Worm (Caenorhabditis elegans) whole organism, midembryonic: ENCODE data around the gene ZK185.1.

Source experiments
- T22C8.4 ChIP-seq: fragments of 200-800 bp; sonication (Bioruptor generic); IDR thresholded peaks from 2 replicates; pipeline ENCODE4 v1.3.6; 2022; ENCODE audit warnings: missing genetic modification characterization, missing compliant biosample characterization
- cog-1 ChIP-seq: sonication (generic microtip); optimal IDR thresholded peaks from 2 replicates; lab custom pipeline; 2016; ENCODE audit warnings: missing genetic modification characterization, missing compliant biosample characterization
- flt-1 ChIP-seq: fragments of 200-800 bp; sonication (Bioruptor generic); IDR thresholded peaks from 2 replicates; pipeline ENCODE4 v1.3.6; 2022; ENCODE audit warnings: missing genetic modification characterization, missing compliant biosample characterization
- klf-2 ChIP-seq: fragments of 200-800 bp; sonication (Bioruptor generic); conservative IDR thresholded peaks from 2 replicates; pipeline ENCODE4 v1.3.6; 2022; ENCODE audit warnings: missing genetic modification reagents, missing genetic modification characterization, missing compliant biosample characterization
- med-1 ChIP-seq: sonication (generic microtip); optimal IDR thresholded peaks from 2 replicates; lab custom pipeline; 2017; ENCODE audit warnings: missing genetic modification characterization, mild to moderate bottlenecking, missing compliant biosample characterization, antibody characterized with exemption, missing genetic modification reagents; ENCODE audit not compliant: insufficient read depth
- ref-1 ChIP-seq: fragments of 200-800 bp; sonication (Bioruptor generic); conservative IDR thresholded peaks from 2 replicates; pipeline ENCODE4 v1.3.6; 2022; ENCODE audit warnings: missing genetic modification reagents, missing genetic modification characterization, missing compliant biosample characterization
- tab-1 ChIP-seq: fragments of 200-800 bp; sonication (Bioruptor generic); IDR thresholded peaks from 2 replicates; pipeline ENCODE4 v1.3.6; 2022; ENCODE audit warnings: missing genetic modification characterization, missing compliant biosample characterization
- ztf-23 ChIP-seq: fragments of 200-800 bp; sonication (Bioruptor generic); IDR thresholded peaks from 2 replicates; pipeline ENCODE4 v1.3.6; 2022; ENCODE audit warnings: missing genetic modification reagents, missing genetic modification characterization, missing compliant biosample characterization
- ztf-29 ChIP-seq: fragments of 200-800 bp; sonication (Bioruptor generic); IDR thresholded peaks from 2 replicates; pipeline ENCODE4 v1.3.6; 2022; ENCODE audit warnings: missing genetic modification reagents, missing genetic modification characterization, missing compliant biosample characterization

ZK185.1 gene

ce11 chrIV:4548253-4548652 is at the start of gene ZK185.1:
Gene ZK185.1 (plus strand): TSS chrIV:4548553.
- TF ChIP-seq T22C8.4 (no peak), tab-1 (GFP tag; lab: Robert Waterston, UW) (no peak), ztf-23 (no peak), cog-1 (no peak)

DNA sequence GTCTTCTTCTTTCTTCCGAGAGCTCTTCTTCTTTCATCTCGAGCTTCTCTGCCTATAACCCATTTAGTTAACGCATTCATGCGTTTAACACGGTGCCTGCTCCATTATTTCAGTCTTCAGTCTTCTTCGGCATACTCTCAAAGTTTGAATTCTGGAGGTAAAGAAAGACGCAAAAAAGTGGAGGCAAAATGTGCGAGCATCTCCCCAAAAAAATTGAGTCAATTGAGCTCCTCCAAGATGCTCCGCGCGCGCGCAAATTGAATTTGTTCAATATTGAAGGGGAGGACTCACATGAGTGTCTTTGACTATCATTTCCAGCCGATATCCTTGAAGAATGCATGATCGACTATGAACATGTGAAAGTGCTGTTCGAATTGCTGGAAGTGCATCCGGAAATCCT is 43.3 kb upstream of the ZK185.1 start:
- TF ChIP-seq klf-2 (GFP tag; lab: Robert Waterston, UW) (no peak), ref-1 (GFP tag; lab: Robert Waterston, UW) (no peak), ztf-23 (no peak), T22C8.4 (no peak), ztf-29 (GFP tag; lab: Robert Waterston, UW) (no peak), cog-1 (no peak), tab-1 (GFP tag; lab: Robert Waterston, UW) (no peak), med-1 (GFP tag; lab: Kevin White, UChicago) (no peak), flt-1 (GFP tag; lab: Robert Waterston, UW) (no peak)

DNA sequence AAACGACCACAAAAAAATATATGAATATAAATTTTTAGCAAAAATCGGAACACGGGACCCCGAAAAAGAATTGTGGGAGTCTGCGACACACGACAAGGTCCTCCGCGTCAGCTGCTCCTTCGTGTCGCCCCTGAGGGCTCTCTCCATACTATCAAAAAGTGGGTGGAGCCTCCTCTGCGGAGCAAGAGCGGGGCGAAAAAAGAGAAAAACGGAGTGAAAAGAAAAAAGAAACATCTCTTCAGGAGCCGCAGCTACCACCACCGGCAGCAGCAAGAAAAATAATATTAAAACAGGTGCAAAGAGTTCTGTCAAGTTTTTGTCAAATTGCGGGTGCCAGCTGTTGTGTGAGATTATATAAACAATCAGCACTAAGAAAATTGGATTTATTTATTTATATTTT is 41.7 kb upstream of the ZK185.1 start, which contains the start of gene gbb-2:
gbb-2 (minus strand) TSS at position 112 of the 400 bp plus-strand sequence.
- no peak for TF ChIP-seq flt-1 (GFP tag; lab: Robert Waterston, UW)
- no peak for TF ChIP-seq med-1 (GFP tag; lab: Kevin White, UChicago)
- TF ChIP-seq cog-1, result no peak
- TF ChIP-seq T22C8.4, result no peak
- TF ChIP-seq klf-2 (GFP tag; lab: Robert Waterston, UW), result no peak

- TF ChIP-seq flt-1 (GFP tag; lab: Robert Waterston, UW) (no peak), med-1 (GFP tag; lab: Kevin White, UChicago) (no peak), T22C8.4 (no peak), ref-1 (GFP tag; lab: Robert Waterston, UW) (no peak), ztf-23 (no peak), cog-1 (no peak), klf-2 (GFP tag; lab: Robert Waterston, UW) (no peak), ztf-29 (GFP tag; lab: Robert Waterston, UW) (no peak), tab-1 (GFP tag; lab: Robert Waterston, UW) (no peak)
Observed at ce11 chrIV:4511259-4511890, 37.0 kb upstream of the ZK185.1 start, which contains the start of the genes rfth-1 and ZK180.8. Gene rfth-1 (minus strand): TSS chrIV:4511309. Gene ZK180.8 (minus strand): TSS chrIV:4511724.

ce11 chrIV:4513269-4513819 is 35.0 kb upstream of the ZK185.1 start, which contains the start of gene sar-1:
Gene sar-1 (minus strand): TSS chrIV:4513319.
- TF ChIP-seq ztf-23, result 0 out of 2 replicates have a peak, but pooled peaks have one; percentile 28
- no peak for TF ChIP-seq klf-2 (GFP tag; lab: Robert Waterston, UW)
- peak; percentile 75; the same call in 1 of the 2 replicates for TF ChIP-seq ztf-29 (GFP tag; lab: Robert Waterston, UW)
- TF ChIP-seq cog-1, result peak; percentile 12
- TF ChIP-seq med-1 (GFP tag; lab: Kevin White, UChicago), result peak; percentile 3
- no peak for TF ChIP-seq T22C8.4
- TF ChIP-seq ref-1 (GFP tag; lab: Robert Waterston, UW), result no peak
- TF ChIP-seq tab-1 (GFP tag; lab: Robert Waterston, UW), result no peak; the same call in 1 of the 2 replicates
- TF ChIP-seq flt-1 (GFP tag; lab: Robert Waterston, UW), result 0 out of 2 replicates have a peak, but pooled peaks have one; percentile 22

ce11 chrIV:4516478-4516877 is 31.9 kb upstream of the ZK185.1 start:
- TF ChIP-seq cog-1 (no peak), flt-1 (GFP tag; lab: Robert Waterston, UW) (no peak), med-1 (GFP tag; lab: Kevin White, UChicago) (no peak), klf-2 (GFP tag; lab: Robert Waterston, UW) (no peak), tab-1 (GFP tag; lab: Robert Waterston, UW) (no peak), T22C8.4 (no peak), ztf-29 (GFP tag; lab: Robert Waterston, UW) (no peak), ref-1 (GFP tag; lab: Robert Waterston, UW) (no peak), ztf-23 (no peak)

DNA sequence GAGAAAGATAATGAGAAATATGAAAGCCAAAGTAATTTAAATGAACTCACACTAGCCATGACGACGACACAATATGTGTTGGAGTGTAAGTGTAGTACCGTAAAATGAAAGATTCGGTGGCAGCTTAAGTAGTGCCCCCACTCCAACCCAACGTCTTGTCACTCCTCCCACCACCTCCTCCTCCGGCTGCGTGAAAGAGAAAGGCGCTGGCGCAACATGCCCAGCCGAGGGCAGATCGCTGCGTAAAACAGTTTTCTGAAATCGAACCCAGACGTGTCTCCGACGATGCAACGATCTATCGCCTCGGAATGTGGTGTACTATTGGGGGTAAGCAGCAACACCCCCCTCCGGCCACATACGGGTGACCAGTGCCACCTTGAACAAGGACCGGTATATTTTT is 31.3 kb upstream of the ZK185.1 start, which contains the start of gene ZK180.5:
ZK180.5 (minus strand) TSS at position 101 of the 400 bp plus-strand sequence.
- TF ChIP-seq flt-1 (GFP tag; lab: Robert Waterston, UW), result no peak
- no peak for TF ChIP-seq ztf-29 (GFP tag; lab: Robert Waterston, UW)
- no peak for TF ChIP-seq ref-1 (GFP tag; lab: Robert Waterston, UW)
- TF ChIP-seq T22C8.4, result no peak
- TF ChIP-seq klf-2 (GFP tag; lab: Robert Waterston, UW), result no peak
- TF ChIP-seq ztf-23, result no peak
- no peak for TF ChIP-seq cog-1
- no peak for TF ChIP-seq med-1 (GFP tag; lab: Kevin White, UChicago)
- no peak for TF ChIP-seq tab-1 (GFP tag; lab: Robert Waterston, UW)

ce11 chrIV:4518111-4518510 is 30.2 kb upstream of the ZK185.1 start:
- TF ChIP-seq flt-1 (GFP tag; lab: Robert Waterston, UW), result no peak
- TF ChIP-seq T22C8.4, result no peak
- no peak for TF ChIP-seq med-1 (GFP tag; lab: Kevin White, UChicago)
- no peak for TF ChIP-seq ztf-29 (GFP tag; lab: Robert Waterston, UW)
- TF ChIP-seq ztf-23, result no peak
- TF ChIP-seq cog-1, result no peak
- no peak for TF ChIP-seq tab-1 (GFP tag; lab: Robert Waterston, UW)
- no peak for TF ChIP-seq ref-1 (GFP tag; lab: Robert Waterston, UW)
- TF ChIP-seq klf-2 (GFP tag; lab: Robert Waterston, UW), result no peak

DNA sequence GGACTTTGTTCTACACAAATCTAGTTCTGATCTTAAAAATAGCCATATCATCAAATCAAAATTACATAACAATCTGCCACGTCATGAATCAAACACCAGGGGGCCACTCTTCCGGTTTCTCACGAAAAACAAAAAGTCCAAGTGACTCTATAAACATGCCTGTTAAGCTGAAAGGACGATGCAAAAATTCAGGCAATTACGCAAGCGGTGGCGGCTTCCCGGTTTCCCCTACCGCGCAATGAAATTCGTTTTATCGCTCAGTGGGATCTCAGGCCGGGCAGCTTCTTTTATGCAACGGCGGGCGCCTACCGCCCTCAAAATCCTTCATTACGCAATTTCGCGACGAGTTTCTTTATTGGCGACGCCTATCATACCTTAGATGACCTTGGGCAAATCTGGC is 28.6 kb upstream of the ZK185.1 start:
- no peak for TF ChIP-seq klf-2 (GFP tag; lab: Robert Waterston, UW)
- TF ChIP-seq ztf-23, result no peak
- TF ChIP-seq tab-1 (GFP tag; lab: Robert Waterston, UW), result no peak
- TF ChIP-seq flt-1 (GFP tag; lab: Robert Waterston, UW), result no peak
- no peak for TF ChIP-seq T22C8.4
- no peak for TF ChIP-seq ref-1 (GFP tag; lab: Robert Waterston, UW)
- no peak for TF ChIP-seq ztf-29 (GFP tag; lab: Robert Waterston, UW)
- TF ChIP-seq med-1 (GFP tag; lab: Kevin White, UChicago), result no peak
- no peak for TF ChIP-seq cog-1
